Fruit fly (Drosophila melanogaster) whole organism: ENCODE measurements around the gene CG46310.
A peak's percentile ranks its signal among the peaks of the same experiment; 100 is the strongest.

Source experiments
- CG8478 ChIP-seq: fragments of >200 bp; optimal IDR thresholded peaks from 2 replicates; lab custom pipeline; 2018; ENCODE audit warnings: inconsistent platforms
- Dll ChIP-seq: fragments of >200 bp; optimal IDR thresholded peaks from 2 replicates; lab custom pipeline; 2017
- EcR ChIP-seq, 2 experiments: fragments of >200 bp; optimal IDR thresholded peaks; 2 replicates each; lab custom pipeline; 2017; ENCODE audit warnings: missing biosample characterization in 2 of 2, missing genetic modification characterization in 2 of 2, missing genetic modification reagents in 2 of 2
- pan ChIP-seq: fragments of >200 bp; optimal IDR thresholded peaks from 2 replicates; lab custom pipeline; 2017
- psq ChIP-seq: fragments of >200 bp; optimal IDR thresholded peaks from 2 replicates; lab custom pipeline; 2017
- usp ChIP-seq: fragments of >200 bp; optimal IDR thresholded peaks from 2 replicates; lab custom pipeline; 2017; ENCODE audit warnings: missing biosample characterization, missing genetic modification characterization, mixed read lengths

The CG46310 gene

DNA sequence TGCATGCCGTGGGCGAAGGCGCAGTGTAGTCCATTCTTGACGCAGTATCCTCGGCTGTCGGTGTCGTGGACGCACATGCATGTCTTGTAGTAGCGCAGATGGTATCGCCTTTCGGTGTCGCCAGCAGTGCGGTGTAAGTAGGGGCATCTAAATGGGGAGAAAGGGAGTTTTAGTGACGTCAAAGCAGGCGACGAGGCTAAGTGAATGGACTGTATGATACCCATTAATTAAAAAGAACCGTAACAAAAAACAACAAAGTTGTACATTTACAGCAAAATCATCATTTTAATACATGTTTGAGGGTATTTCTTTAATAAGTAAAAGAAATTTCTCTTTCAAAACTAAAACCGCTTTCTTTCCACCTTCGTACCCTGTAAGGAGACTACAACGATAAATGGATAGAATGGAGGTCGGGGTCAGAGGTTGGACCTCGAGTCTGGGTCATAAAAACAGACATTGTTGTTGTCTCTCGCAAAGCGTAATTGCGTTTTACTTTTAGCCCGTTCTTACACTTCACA lies 17.3 kb upstream of the CG46310 start:
- TF ChIP-seq usp (no peak), Dll (no peak), psq (no peak), pan (lab: Kevin White, UChicago) (no peak), CG8478 (lab: Kevin White, UChicago) (no peak), EcR (GFP tag; optimal IDR thresholded peaks at IDR 0.05; lab: Kevin White, UChicago) (no peak)

DNA sequence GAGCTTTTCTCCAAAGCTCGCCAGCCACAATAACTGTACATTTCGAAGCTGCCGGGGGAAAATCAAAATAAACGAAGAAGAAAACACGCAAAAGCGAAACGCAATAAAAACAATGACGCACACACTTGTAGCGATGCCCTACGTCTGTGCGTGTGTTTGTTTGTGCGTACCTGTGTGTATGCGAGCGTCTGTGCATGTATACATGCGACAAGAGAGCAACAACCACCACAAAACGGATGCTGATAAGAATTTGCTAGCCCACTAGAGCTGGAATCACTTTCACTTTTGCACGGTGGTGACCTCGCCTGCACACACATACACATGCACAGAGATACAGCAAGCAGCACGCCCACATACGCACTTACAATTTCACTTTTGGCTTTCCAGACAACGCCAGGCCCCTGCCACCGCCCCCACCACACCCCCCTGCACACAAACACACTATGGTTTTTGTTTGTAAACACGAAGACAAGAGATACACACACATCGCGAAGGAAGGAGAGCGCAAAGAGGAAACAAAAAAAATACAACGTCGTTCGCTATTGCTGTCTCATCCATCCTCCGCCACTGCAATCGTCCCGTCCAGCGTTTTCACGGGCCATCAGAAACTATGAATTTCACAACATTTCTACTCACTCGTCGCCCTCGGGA lies 16.7 kb upstream of the CG46310 start:
- TF ChIP-seq EcR (GFP tag; optimal IDR thresholded peaks at IDR 0.05; lab: Kevin White, UChicago) (peak in 1 of 2 experiments; percentile 80), psq (no peak), CG8478 (lab: Kevin White, UChicago) (peak; percentile 63)

DNA sequence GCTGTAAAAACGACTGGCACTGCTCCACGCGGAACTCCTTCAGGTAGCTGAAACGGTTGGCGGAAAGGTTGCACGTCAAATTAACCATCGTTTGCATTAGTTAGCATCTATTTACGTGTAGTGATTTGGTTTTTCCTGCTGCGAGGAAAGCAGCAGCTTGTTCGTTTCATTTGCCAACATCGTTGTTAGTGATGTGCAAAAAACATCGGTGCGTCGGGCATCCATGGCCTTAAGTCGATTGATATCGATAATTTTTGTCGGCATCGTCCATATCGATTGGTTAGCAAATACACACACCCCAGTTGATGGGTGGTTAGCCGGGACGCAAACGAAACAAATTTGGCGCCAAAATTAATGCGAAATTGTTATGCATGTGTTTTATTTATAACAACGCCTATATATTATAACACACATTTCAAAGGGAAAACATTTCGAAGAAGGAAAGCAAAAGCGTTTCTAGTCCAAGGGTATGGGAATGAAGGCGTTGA lies 16.0 kb upstream of the CG46310 start, which contains the start of gene unk:
unk (minus strand) TSS at position 199 of the 488 bp plus-strand sequence.
- no peak for TF ChIP-seq psq
- TF ChIP-seq EcR (GFP tag; optimal IDR thresholded peaks at IDR 0.05; lab: Kevin White, UChicago), result no peak
- TF ChIP-seq Dll, result no peak
- TF ChIP-seq usp, result no peak
- no peak for TF ChIP-seq CG8478 (lab: Kevin White, UChicago)
- no peak for TF ChIP-seq pan (lab: Kevin White, UChicago)

DNA sequence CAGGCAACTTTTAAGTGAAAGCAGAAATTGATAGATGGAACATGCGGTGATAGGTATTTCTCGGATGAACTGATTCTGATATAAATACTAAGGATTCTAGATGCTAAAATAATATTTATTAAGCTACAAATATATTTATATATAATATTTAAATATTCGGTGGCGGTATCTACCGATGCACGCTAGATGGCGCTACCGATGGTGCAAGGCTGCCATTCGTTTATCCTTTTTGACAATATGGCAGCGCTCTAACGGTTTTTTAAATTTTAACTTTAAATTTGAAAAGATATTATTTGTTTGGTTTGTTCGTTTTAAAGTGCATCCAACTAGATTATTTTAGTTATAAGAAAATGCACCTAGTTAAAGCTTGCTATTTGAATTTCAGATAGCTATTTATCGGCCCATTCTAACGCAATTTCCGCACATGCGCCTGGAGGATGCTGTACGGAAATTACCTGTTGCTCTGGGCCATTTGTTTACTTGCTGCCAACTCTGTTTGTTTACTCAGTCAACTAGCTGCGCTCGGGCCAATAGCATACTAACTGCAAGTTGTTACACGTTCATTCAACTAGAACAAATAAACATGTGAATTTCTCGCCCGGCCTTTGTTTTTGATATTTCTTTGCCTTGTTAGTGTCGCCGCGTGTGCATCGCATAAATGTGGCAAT lies 14.2 kb upstream of the CG46310 start, which contains the start of gene VhaAC39-2:
VhaAC39-2 (minus strand) TSS at position 28 of the 668 bp plus-strand sequence.
- TF ChIP-seq psq (no peak), usp (no peak), CG8478 (lab: Kevin White, UChicago) (no peak), EcR (GFP tag; optimal IDR thresholded peaks at IDR 0.05; lab: Kevin White, UChicago) (no peak), Dll (no peak), pan (lab: Kevin White, UChicago) (no peak)

DNA sequence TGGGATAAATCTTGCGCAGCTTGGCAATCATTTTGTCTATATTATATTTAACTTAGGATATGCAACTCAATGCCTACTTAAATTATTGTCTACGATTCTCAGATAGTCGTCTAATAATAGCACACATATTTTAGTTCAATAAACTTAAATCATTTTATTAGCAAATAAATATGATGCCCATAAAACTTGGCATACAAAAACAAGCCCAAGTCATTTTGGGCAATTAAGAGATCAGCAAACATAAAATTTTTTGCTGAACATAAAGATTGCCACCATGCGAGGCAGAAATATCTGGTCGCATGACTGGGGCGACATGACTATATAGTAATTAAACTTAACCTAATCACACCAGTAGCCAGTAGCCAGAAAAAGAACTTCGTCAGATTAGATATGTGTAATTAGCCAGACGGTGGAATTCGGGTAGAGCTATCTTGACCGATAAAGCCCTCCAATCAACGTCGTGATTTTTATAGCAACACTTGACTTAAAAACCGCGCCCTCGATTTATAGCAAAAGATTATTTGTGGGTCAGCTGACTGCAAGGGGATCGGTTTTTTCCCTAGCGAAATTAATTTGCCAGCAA lies 12.3 kb upstream of the CG46310 start, which contains the start of gene CG13829:
CG13829 (minus strand) TSS at position 51 of the 583 bp plus-strand sequence.
- TF ChIP-seq EcR (GFP tag; optimal IDR thresholded peaks at IDR 0.05; lab: Kevin White, UChicago) (no peak), psq (no peak), pan (lab: Kevin White, UChicago) (no peak), CG8478 (lab: Kevin White, UChicago) (no peak), Dll (no peak), usp (no peak)

DNA sequence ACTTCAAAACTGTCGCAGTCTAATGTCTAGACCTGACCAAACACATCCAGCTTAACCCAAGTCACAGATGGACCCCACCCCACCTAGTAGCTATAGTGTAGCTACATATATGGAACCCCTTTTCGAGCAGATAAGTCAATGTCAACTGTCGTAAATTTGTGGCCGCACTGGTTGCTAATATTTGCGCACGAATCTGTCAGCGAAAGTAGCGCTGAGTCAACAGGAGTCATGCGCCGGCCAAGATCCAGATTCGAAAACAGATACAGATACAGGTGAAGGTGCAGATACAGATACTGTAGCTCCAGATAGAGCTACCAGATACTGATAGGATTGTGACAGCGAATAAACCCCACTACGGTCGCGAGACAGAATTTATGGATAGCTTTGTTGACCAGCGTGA lies 9.5 kb upstream of the CG46310 start:
- TF ChIP-seq pan (lab: Kevin White, UChicago) (no peak), Dll (no peak), usp (no peak), EcR (GFP tag; optimal IDR thresholded peaks at IDR 0.05; lab: Kevin White, UChicago) (no peak), CG8478 (lab: Kevin White, UChicago) (no peak), psq (no peak)

DNA sequence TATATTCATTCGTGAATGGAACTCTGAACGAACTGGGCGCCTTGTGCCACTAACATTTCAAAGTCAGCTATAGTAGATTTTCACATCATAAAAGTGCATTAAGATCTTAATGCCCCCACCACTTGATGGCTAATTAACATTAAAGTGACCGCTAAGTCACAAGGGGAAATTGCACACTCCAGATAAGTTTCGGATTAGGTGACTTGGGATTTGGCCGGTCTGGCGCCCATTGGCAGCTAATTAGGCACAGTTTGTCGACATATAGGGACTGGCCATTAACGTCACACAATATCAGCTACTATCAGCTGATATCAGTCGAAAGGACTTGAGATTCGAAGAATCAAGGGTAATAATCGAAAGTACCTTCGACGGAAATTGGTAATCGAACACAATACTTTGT lies 9.0 kb upstream of the CG46310 start:
- no peak for TF ChIP-seq Dll
- no peak for TF ChIP-seq EcR (GFP tag; optimal IDR thresholded peaks at IDR 0.05; lab: Kevin White, UChicago)
- TF ChIP-seq psq, result no peak
- TF ChIP-seq usp, result no peak
- no peak for TF ChIP-seq pan (lab: Kevin White, UChicago)
- no peak for TF ChIP-seq CG8478 (lab: Kevin White, UChicago)

DNA sequence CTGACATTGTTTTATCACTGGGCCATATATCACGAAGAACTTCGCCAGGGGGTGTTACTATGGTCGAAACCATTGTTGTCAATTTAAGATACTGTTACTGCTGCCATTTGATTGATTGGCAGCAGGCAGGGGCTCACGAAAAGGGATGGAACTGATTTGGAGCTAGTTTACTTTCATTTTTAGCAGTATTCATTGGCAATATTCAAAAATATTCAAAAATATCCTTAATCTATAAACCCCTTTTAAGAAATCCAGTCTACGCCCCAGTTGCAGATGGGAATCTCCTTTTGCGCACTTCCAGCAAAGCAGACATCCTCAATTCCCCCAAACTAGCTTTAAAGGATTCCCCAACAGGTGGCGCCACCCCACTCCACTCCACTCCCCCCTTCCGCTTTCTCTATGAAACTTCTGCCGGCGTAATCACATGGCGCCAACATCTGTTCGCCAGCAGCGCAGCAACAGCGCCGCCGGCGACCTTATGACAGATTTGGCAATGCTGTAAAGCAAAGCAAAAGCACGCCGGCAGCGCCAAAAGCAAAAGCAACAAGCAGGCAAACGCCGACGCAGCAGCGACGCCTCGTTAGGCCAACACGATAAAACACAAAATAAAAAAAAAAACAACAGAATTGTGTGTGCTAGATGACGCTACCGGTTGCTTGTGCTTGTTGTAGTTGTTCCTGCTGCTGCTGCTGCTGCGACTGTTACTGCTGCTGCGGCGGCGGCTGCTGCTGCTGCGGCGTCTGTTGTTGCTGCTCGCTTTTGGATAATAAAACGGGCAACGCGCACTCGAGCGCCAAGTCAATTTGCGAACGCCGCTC lies 6.0 kb upstream of the CG46310 start, which contains the start of gene Irk1:
Irk1 (plus strand) TSS at position 811 of the 818 bp plus-strand sequence.
- TF ChIP-seq psq, result no peak
- TF ChIP-seq Dll, result no peak
- TF ChIP-seq pan (lab: Kevin White, UChicago), result no peak
- TF ChIP-seq EcR (GFP tag; optimal IDR thresholded peaks at IDR 0.05; lab: Kevin White, UChicago), result no peak
- no peak for TF ChIP-seq CG8478 (lab: Kevin White, UChicago)
- TF ChIP-seq usp, result no peak

DNA sequence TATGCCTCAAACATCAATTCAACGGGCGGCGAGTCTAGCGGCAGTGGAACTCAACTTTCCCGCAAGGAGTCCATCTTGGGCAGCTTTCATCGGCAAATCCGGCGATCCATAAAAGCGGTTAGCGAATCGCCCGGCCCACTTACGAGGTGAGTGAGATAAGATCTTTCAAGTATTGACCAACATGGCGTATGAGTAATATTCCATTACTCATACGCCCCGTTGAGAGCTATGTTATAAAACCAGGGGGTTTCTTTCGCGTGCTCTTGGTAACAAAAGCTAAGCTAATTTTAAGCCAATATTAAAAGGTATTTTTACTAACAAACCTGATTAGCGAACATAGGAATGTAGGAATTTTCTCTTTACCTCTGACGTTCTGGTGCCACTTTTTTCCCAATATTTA lies 3.3 kb upstream of the CG46310 start:
- TF ChIP-seq CG8478 (lab: Kevin White, UChicago), result no peak
- TF ChIP-seq psq, result no peak
- no peak for TF ChIP-seq EcR (GFP tag; optimal IDR thresholded peaks at IDR 0.05; lab: Kevin White, UChicago)
- TF ChIP-seq usp, result no peak
- TF ChIP-seq pan (lab: Kevin White, UChicago), result no peak
- no peak for TF ChIP-seq Dll

DNA sequence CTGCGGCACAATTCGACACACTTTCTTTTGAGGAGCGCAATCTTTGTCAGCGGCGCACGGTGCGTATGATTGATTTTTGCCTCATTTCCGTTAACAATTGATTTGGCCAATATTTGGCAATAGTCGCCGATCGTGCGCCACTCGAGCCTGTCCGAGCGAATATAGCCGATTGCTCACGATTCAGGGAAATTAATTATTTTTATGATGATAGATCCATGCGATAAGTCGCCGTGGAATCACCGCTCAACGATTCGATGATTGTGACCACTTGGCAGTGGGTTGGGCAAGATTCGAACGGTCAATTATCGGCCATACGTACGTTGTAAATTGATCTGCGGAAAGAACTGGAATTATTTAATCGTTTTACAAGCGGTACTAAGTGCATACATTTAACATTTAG lies 1.8 kb upstream of the CG46310 start:
- TF ChIP-seq pan (lab: Kevin White, UChicago) (no peak), psq (no peak), CG8478 (lab: Kevin White, UChicago) (no peak), Dll (no peak), usp (no peak), EcR (GFP tag; optimal IDR thresholded peaks at IDR 0.05; lab: Kevin White, UChicago) (no peak)

DNA sequence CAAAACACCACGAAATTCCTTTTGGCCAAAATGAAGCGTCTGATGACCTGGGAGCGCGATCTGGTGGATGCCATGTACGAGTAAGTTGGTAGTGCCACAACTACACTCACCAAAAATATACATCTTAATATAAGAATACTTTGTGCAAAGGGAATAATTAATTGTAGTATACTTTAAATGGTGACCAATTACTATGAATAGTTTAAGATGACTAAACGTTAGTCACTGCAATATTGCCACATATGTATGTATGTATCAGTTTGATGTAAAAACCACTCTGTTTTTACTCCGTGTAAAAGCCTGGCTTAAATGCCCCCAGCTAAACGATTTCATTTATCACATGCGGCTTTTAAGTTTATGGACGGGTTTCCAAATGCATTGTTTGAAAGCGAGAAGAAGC lies 1.1 kb downstream of the CG46310 start:
- peak; percentile 43 for TF ChIP-seq pan (lab: Kevin White, UChicago)
- TF ChIP-seq psq, result no peak
